Worm (Caenorhabditis elegans): ENCODE data around the gene hhat-2.

- no peak for TF ChIP-seq dpff-1 (tag; optimal IDR thresholded peaks at IDR 0.05)
- TF ChIP-seq ama-1 (optimal IDR thresholded peaks at IDR 0.05) = no peak
- no peak for TF ChIP-seq ama-1 (GFP tag; optimal IDR thresholded peaks at IDR 0.05)
- no peak for TF ChIP-seq lsy-27 (tag; optimal IDR thresholded peaks at IDR 0.05; ENCODE audit: borderline replicate concordance, insufficient read depth)
- no peak for TF ChIP-seq ztf-3 (GFP tag; optimal IDR thresholded peaks at IDR 0.05)
- TF ChIP-seq mcd-1 (GFP tag; IDR thresholded peaks at IDR 0.05) = no peak
- TF ChIP-seq sea-2 (GFP tag; IDR thresholded peaks at IDR 0.05) = no peak
- TF ChIP-seq pha-4 (tag; optimal IDR thresholded peaks at IDR 0.05) = no peak
- TF ChIP-seq unc-62 (GFP tag; optimal IDR thresholded peaks at IDR 0.05) = no peak
- no peak for TF ChIP-seq ets-4 (GFP tag; optimal IDR thresholded peaks at IDR 0.05)
- TF ChIP-seq ccch-3 (GFP tag; optimal IDR thresholded peaks at IDR 0.05) = no peak
Observed at ce11 chrIV:14826151-14826757, 2.7 kb downstream of the hhat-2 start.

Measured in whole organism, young adult.